Fruit fly (Drosophila melanogaster) whole organism, pupa: ENCODE data around the gene RPA3.

Experiments
- CG12605 ChIP-seq: fragments of 200-800 bp; sonication (Bioruptor generic); IDR thresholded peaks from 2 replicates; pipeline ENCODE4 v1.3.6; 2022; ENCODE audit warnings: missing biosample characterization, missing genetic modification characterization
- CG13204 ChIP-seq: fragments of 200-800 bp; sonication (Bioruptor generic); optimal IDR thresholded peaks from 2 replicates; lab custom pipeline; 2018; ENCODE audit warnings: missing biosample characterization, mild to moderate bottlenecking, missing genetic modification characterization, moderate library complexity
- CG14655 ChIP-seq: fragments of 200-800 bp; sonication (Bioruptor generic); optimal IDR thresholded peaks from 3 replicates; lab custom pipeline; 2017; ENCODE audit warnings: mild to moderate bottlenecking, missing biosample characterization, missing genetic modification reagents, missing genetic modification characterization
- CG15710 ChIP-seq: fragments of 200-800 bp; sonication (Bioruptor generic); optimal IDR thresholded peaks from 2 replicates; lab custom pipeline; 2018; ENCODE audit warnings: missing biosample characterization, mild to moderate bottlenecking, missing genetic modification characterization, moderate library complexity
- CG17806 ChIP-seq: fragments of 200-800 bp; sonication (Bioruptor generic); optimal IDR thresholded peaks from 2 replicates; lab custom pipeline; 2018; ENCODE audit warnings: missing biosample characterization, mild to moderate bottlenecking, missing genetic modification characterization, moderate library complexity
- CG32121 ChIP-seq: fragments of 200-800 bp; sonication (Bioruptor generic); IDR thresholded peaks from 2 replicates; pipeline ENCODE4 v1.3.6; 2022; ENCODE audit warnings: missing biosample characterization, missing genetic modification characterization
- CG34367 ChIP-seq: fragments of 200-800 bp; sonication (Bioruptor generic); optimal IDR thresholded peaks from 2 replicates; lab custom pipeline; 2018; ENCODE audit warnings: missing biosample characterization, mild to moderate bottlenecking, missing genetic modification characterization
- CG8159 ChIP-seq: fragments of 200-800 bp; sonication (Bioruptor generic); optimal IDR thresholded peaks from 3 replicates; lab custom pipeline; 2018; ENCODE audit warnings: missing biosample characterization, mild to moderate bottlenecking, missing genetic modification characterization, moderate library complexity
- EcR ChIP-seq: fragments of 200-800 bp; sonication (Bioruptor generic); optimal IDR thresholded peaks from 3 replicates; lab custom pipeline; 2019; ENCODE audit warnings: missing biosample characterization, missing genetic modification characterization, mild to moderate bottlenecking, moderate library complexity, missing genetic modification reagents
- Ets98B ChIP-seq: fragments of 200-800 bp; sonication (Bioruptor generic); IDR thresholded peaks from 2 replicates; pipeline ENCODE4 v1.3.6; 2022; ENCODE audit warnings: missing biosample characterization, missing genetic modification characterization
- Pif1B ChIP-seq: fragments of 200-800 bp; sonication (Bioruptor generic); optimal IDR thresholded peaks from 3 replicates; lab custom pipeline; 2016; ENCODE audit warnings: missing biosample characterization, missing genetic modification characterization
- Snoo ChIP-seq: fragments of 200-800 bp; sonication (Bioruptor generic); optimal IDR thresholded peaks from 3 replicates; lab custom pipeline; 2017; ENCODE audit warnings: missing biosample characterization, mild to moderate bottlenecking, missing genetic modification characterization, inconsistent platforms
- fd96Ca ChIP-seq: fragments of 200-800 bp; sonication (Bioruptor generic); IDR thresholded peaks from 3 replicates; pipeline ENCODE4 v1.3.6; 2022; ENCODE audit warnings: missing biosample characterization, missing genetic modification characterization
- rn ChIP-seq: fragments of 200-800 bp; sonication (Bioruptor generic); IDR thresholded peaks from 2 replicates; pipeline ENCODE4 v1.3.6; 2022; ENCODE audit warnings: missing biosample characterization, missing genetic modification characterization

DNA sequence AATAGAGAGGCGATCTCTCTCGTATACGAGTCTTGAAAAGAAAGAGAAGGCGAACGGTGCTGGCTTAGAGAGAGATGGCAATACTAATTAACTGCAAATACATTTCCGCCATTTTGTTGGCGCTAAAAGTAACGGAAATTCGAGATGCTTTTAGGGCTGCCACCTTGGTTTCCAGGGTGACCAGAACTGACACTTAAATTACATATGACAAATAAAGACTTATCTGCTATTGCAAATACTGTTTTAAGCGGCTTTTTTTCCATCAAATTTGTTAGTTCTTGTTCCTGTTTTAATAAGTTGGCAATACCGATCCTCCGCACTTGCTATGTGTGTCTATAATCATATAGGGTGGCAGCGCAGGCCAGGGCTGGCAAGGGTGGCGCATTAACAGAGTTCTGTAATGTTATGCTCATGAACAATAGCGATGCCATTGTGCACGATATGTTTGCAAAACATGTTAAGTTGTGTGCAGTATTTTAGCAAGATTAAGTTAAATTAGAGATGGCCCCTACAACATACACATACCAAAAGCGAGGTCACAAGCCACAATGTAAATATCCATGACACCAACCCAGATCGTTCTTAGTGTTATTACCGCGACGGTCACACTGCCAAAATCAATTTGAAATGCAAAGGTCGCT is 35.3 kb downstream of the RPA3 start, which contains the start of gene nod:
- TF ChIP-seq Pif1B (GFP tag; lab: Kevin White, UChicago) (no peak), rn (GFP tag; lab: Robert Waterston, UW) (no peak), CG12605 (GFP tag; lab: Robert Waterston, UW) (0 out of 2 replicates have a peak, but pooled peaks have one; percentile 21), fd96Ca (GFP tag; lab: Robert Waterston, UW) (0 out of 3 replicates have a peak, but pooled peaks have one; percentile 55), EcR (GFP tag; lab: Kevin White, UChicago) (no peak), CG17806 (tag; lab: Kevin White, UChicago) (peak; percentile 35), CG34367 (tag; lab: Kevin White, UChicago) (peak; percentile 2), CG15710 (tag; lab: Kevin White, UChicago) (peak; percentile 9), Snoo (tag; lab: Kevin White, UChicago) (peak; percentile 31), CG13204 (GFP tag; lab: Kevin White, UChicago) (no peak), Ets98B (GFP tag; lab: Robert Waterston, UW) (no peak; the same call in 1 of the 2 replicates), CG32121 (GFP tag; lab: Robert Waterston, UW) (peak; percentile 47; the same call in 1 of the 2 replicates), CG8159 (tag; lab: Kevin White, UChicago) (peak; percentile 35), CG14655 (no peak)
